Fruit fly (Drosophila melanogaster) whole organism, larva: ENCODE results near the gene JMJD5.

Source experiments
- noc ChIP-seq: fragments of 200-800 bp; sonication (Bioruptor generic); optimal IDR thresholded peaks from 3 replicates; lab custom pipeline; 2019; ENCODE audit warnings: missing biosample characterization, mild to moderate bottlenecking, missing genetic modification characterization, moderate library complexity

JMJD5 gene

DNA sequence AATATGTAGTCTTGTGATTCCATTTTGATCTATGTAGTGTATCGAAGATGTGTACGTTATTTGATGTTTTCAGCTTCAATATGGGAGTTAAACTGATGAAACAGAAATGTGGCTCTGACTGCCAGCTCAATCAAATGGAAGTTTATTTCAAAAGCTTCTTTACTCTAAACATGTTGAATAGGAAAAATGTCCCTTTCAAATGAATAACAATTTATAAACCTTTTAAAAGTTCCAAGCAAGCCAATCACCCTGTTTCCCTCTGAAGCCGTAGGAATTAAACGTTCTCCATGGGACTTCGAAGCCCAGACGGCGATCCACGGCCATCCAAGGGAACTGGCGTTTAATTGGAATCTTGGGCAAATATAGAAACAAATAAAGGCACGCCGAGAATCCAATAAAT is 37.2 kb downstream of the JMJD5 start, which contains the start of gene CG13898:
CG13898 (minus strand) TSS at position 101 of the 400 bp plus-strand sequence.
- TF ChIP-seq noc (tag; lab: Kevin White, UChicago), result no peak

DNA sequence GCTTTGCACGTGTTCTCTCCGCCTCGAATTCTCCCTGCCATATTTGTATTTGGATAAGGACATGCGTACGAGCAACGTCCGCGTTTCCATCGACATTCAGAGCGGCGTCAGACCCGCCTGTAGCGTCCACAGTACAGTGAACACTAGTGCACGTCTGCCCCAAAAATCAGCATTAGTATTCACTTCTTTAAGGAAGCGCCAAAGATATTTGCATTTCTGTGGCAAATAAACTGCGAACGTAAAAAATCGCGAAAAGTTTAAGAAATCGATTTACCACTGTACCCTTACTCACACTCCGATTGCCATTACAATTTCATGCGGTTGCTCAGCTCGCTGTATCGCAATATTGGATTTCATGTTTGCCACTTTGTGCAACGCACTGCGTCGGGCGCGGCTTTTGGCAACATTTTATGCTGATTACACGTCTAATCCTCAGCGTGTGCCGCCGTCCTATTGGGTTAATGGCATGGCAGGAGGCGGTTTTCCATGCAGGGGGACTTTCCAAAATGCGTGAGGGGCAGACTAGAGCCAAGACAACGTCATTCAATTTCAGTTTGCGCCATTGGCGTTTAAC is 38.4 kb downstream of the JMJD5 start:
- TF ChIP-seq noc (tag; lab: Kevin White, UChicago), result peak; percentile 19

dm6 chr3L:801860-802462 is 39.2 kb downstream of the JMJD5 start:
- no peak for TF ChIP-seq noc (tag; lab: Kevin White, UChicago)

DNA sequence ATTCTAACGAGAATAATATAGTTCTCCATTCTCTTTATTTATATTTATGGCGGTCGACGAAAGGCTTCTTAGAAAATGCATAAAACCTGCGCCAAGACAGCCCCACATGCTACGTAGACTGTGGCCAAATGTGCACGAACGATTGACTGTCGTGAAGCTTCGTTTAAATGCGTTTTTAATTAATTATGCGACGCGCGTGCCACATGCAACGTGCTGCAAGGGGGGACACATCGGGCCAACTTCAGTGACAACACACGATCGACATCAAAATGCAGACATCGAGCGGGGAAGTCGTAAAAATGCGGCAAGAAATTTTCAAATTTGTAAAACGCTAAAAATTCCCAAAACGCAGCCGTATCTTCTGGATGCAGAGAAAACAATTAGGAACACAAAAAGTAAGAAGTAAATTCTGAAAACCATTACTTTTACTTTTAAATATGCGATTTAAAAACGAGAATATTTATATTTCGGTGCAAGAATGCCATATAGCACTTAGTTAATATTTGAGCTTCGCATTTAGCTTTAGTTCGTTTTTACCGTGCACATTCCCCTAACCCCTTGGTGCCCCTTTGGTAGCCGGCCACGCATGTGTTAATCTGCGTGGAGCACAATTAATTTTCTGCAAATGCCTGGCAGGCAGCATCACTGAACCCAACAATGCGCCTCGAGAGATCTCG is 41.2 kb downstream of the JMJD5 start:
- no peak for TF ChIP-seq noc (tag; lab: Kevin White, UChicago)

DNA sequence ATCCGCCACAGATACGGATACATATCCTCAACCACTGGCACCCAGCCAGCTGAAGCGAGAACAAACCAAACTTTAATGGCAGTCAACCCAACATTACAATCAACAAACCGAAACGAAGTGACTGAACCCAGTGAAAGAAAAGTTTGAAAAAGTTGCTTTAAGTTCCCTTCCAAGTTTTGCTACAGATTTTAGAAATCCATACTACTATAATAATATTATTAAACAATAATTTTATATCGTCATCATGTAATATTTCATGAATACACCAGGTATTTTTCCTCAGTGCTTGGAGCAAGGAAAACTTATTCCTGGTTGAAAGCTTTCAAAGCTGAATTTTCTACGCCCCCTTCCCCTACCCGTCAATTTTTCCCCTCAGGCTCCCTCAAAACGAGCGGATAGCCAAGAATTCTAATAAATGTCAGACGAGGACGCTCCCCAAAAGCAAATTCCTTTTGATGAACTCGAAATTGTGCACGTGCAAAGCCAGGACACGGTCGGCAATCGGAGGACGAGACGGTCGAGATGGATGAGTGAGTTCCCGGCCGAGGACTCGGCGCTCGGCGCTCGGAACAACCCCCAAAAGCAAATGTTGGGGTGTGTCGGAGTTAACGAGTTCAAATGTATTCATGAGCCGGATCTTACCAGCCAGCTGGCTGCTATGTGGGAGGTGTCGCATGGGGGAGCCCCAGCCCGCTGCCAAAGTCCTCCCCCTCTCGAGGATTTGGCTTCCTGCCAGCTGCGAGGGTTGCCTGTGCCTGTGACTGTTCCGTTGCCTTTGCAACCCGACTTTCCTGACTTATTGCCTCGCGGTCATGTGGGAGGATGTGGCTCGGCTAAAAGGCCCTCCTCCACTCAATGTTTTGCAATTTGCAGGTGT is 44.0 kb downstream of the JMJD5 start:
- no peak for TF ChIP-seq noc (tag; lab: Kevin White, UChicago)

dm6 chr3L:795001-795400 is 46.2 kb downstream of the JMJD5 start:
- no peak for TF ChIP-seq noc (tag; lab: Kevin White, UChicago)

DNA sequence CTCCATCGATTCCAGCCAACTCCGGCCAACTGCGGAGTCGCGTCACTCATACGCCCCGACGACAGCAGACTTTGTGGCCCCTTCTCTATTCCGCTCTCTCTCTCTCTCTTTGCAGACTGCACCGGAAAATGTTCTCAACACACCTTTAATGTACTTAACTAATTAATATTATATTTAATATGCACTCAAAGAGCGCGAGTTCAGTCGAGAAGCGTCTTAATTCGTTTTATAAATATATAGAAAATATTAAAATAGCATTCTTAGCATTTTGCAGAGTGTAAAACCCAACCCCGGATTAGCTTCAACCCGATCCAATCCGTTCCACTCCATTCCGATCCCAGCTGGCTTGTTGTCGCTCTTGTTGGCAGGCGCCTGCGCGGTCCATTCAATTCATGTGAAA is 46.7 kb downstream of the JMJD5 start:
- no peak for TF ChIP-seq noc (tag; lab: Kevin White, UChicago)

DNA sequence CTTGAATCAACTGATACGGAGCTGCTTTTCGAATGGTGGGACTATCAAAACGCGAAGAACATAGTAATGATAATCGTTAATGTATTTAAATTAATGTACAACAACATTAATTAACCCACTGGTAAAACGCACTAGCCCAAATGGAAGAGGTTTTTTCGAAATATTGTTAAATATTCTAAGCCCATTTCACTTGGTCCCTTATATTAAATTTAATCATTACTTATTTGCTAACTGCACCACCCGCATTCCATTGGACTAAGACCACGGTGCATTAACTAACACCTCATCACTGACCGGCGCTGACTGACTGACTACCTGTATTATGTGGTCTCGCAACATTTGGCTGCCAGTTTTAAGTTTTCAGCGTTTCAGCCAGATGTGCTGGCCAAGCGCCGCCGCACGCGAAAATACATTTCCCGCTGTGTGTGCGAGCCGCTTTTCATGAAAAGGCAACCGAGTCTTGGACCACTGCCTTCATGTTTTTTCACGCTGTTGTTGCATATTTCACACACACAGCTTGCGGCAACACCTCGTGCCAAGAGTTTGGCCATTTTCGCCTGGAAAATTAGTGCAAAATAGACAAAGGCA is 47.3 kb downstream of the JMJD5 start:
- TF ChIP-seq noc (tag; lab: Kevin White, UChicago), result no peak

dm6 chr3L:791251-791991 is 49.7 kb downstream of the JMJD5 start:
- TF ChIP-seq noc (tag; lab: Kevin White, UChicago), result peak; percentile 1
